Worm (Caenorhabditis elegans) whole organism, L4 larva: ENCODE results near the gene npr-34.

ENCODE experiments used
- F49E8.2 ChIP-seq: sonication (generic microtip); optimal IDR thresholded peaks from 2 replicates; lab custom pipeline; 2016; ENCODE audit warnings: missing compliant biosample characterization, mild to moderate bottlenecking, missing genetic modification characterization, borderline replicate concordance
- Y5F2A.4 ChIP-seq: fragments of 200-800 bp; sonication (Bioruptor generic); optimal IDR thresholded peaks from 2 replicates; lab custom pipeline; 2018; ENCODE audit warnings: mild to moderate bottlenecking, missing genetic modification characterization, missing compliant biosample characterization
- Y75B8A.6 ChIP-seq: fragments of 200-800 bp; sonication (Bioruptor generic); IDR thresholded peaks from 2 replicates; pipeline ENCODE4 v1.3.6; 2022; ENCODE audit warnings: missing genetic modification reagents, missing genetic modification characterization, missing compliant biosample characterization
- aly-2 ChIP-seq: sonication (generic microtip); optimal IDR thresholded peaks from 2 replicates; lab custom pipeline; 2018; ENCODE audit warnings: missing biosample characterization, missing genetic modification characterization
- ceh-62 ChIP-seq: sonication (generic microtip); optimal IDR thresholded peaks from 2 replicates; lab custom pipeline; 2017; ENCODE audit warnings: missing biosample characterization, missing genetic modification characterization
- ceh-82 ChIP-seq: sonication (generic microtip); optimal IDR thresholded peaks from 2 replicates; lab custom pipeline; 2017; ENCODE audit warnings: missing biosample characterization, missing genetic modification characterization
- daf-12 ChIP-seq: fragments of 150-350 bp; optimal IDR thresholded peaks from 2 replicates; lab custom pipeline; 2014; ENCODE audit warnings: missing biosample characterization, missing genetic modification reagents, missing genetic modification characterization
- daf-16 ChIP-seq, 3 experiments: sonication (generic microtip); optimal IDR thresholded peaks; 2 replicates each; lab custom pipeline; 2016 to 2017; ENCODE audit warnings: missing genetic modification characterization in 3 of 3, missing genetic modification reagents in 3 of 3, mild to moderate bottlenecking in 2 of 3, missing compliant biosample characterization in 2 of 3, missing biosample characterization in 1 of 3, moderate library complexity in 1 of 3
- daf-19 ChIP-seq: fragments of 200-800 bp; sonication (Bioruptor generic); conservative IDR thresholded peaks from 2 replicates; pipeline ENCODE4 v1.3.6; 2022; ENCODE audit warnings: missing genetic modification characterization, missing compliant biosample characterization
- dmd-8 ChIP-seq: fragments of 200-800 bp; sonication (Bioruptor generic); IDR thresholded peaks from 2 replicates; pipeline ENCODE4 v1.3.6; 2022; ENCODE audit warnings: missing genetic modification characterization, missing compliant biosample characterization
- dpl-1 ChIP-seq: fragments of 150-350 bp; optimal IDR thresholded peaks from 2 replicates; lab custom pipeline; 2014; ENCODE audit warnings: missing biosample characterization, missing genetic modification reagents, missing genetic modification characterization
- dve-1 ChIP-seq: sonication (generic microtip); optimal IDR thresholded peaks from 2 replicates; lab custom pipeline; 2017; ENCODE audit warnings: antibody characterized with exemption, mild to moderate bottlenecking, missing genetic modification characterization, missing compliant biosample characterization; ENCODE audit not compliant: insufficient read depth
- egl-43 ChIP-seq: fragments of 200-800 bp; sonication (Bioruptor generic); IDR thresholded peaks from 2 replicates; pipeline ENCODE4 v1.3.6; 2022; ENCODE audit warnings: missing genetic modification reagents, missing genetic modification characterization, missing compliant biosample characterization
- hlh-11 ChIP-seq: fragments of 200-800 bp; sonication (Bioruptor generic); optimal IDR thresholded peaks from 2 replicates; lab custom pipeline; 2018; ENCODE audit warnings: mild to moderate bottlenecking, missing genetic modification characterization, missing compliant biosample characterization
- hlh-30 ChIP-seq: sonication (generic microtip); optimal IDR thresholded peaks from 2 replicates; lab custom pipeline; 2017; ENCODE audit warnings: antibody characterized with exemption, mild to moderate bottlenecking, missing genetic modification characterization, missing compliant biosample characterization; ENCODE audit not compliant: insufficient read depth
- hmg-1.1 ChIP-seq: fragments of 200-800 bp; sonication (Bioruptor generic); IDR thresholded peaks from 2 replicates; pipeline ENCODE4 v1.3.6; 2022; ENCODE audit warnings: missing genetic modification reagents, missing genetic modification characterization, missing compliant biosample characterization
- lin-13 ChIP-seq: fragments of 150-350 bp; optimal IDR thresholded peaks from 2 replicates; lab custom pipeline; 2014; ENCODE audit warnings: missing biosample characterization, missing genetic modification reagents, missing genetic modification characterization
- lin-38 ChIP-seq: fragments of 200-800 bp; sonication (Bioruptor generic); IDR thresholded peaks from 2 replicates; pipeline ENCODE4 v1.3.6; 2022; ENCODE audit warnings: missing genetic modification reagents, missing genetic modification characterization, missing compliant biosample characterization
- lin-39 ChIP-seq: fragments of 150-350 bp; optimal IDR thresholded peaks from 2 replicates; lab custom pipeline; 2014; ENCODE audit warnings: missing biosample characterization, missing genetic modification reagents, missing genetic modification characterization
- mes-2 ChIP-seq: sonication (generic microtip); optimal IDR thresholded peaks from 2 replicates; lab custom pipeline; 2016; ENCODE audit warnings: missing genotype, mild to moderate bottlenecking, missing genetic modification characterization, missing compliant biosample characterization; ENCODE audit not compliant: poor library complexity, severe bottlenecking
- nhr-42 ChIP-seq: fragments of 200-800 bp; sonication (Bioruptor generic); IDR thresholded peaks from 2 replicates; pipeline ENCODE4 v1.3.6; 2022; ENCODE audit warnings: missing genetic modification characterization, missing compliant biosample characterization
- pqm-1 ChIP-seq: sonication (generic microtip); optimal IDR thresholded peaks from 2 replicates; lab custom pipeline; 2017; ENCODE audit warnings: missing biosample characterization, missing genetic modification characterization
- set-16 ChIP-seq: fragments of 200-800 bp; sonication (Bioruptor generic); IDR thresholded peaks from 2 replicates; pipeline ENCODE4 v1.3.6; 2022; ENCODE audit warnings: missing genetic modification reagents, missing genetic modification characterization, missing compliant biosample characterization
- snpc-1.2 ChIP-seq: fragments of 200-800 bp; sonication (Bioruptor generic); IDR thresholded peaks from 2 replicates; pipeline ENCODE4 v1.3.6; 2022; ENCODE audit warnings: missing genetic modification reagents, missing genetic modification characterization, missing compliant biosample characterization
- spr-1 ChIP-seq: sonication (generic microtip); optimal IDR thresholded peaks from 2 replicates; lab custom pipeline; 2016; ENCODE audit warnings: mild to moderate bottlenecking, missing genetic modification characterization, missing compliant biosample characterization
- tag-97 ChIP-seq: fragments of 200-800 bp; sonication (Bioruptor generic); IDR thresholded peaks from 2 replicates; pipeline ENCODE4 v1.3.6; 2022; ENCODE audit warnings: missing genetic modification characterization, missing compliant biosample characterization
- unc-130 ChIP-seq: sonication (generic microtip); optimal IDR thresholded peaks from 2 replicates; lab custom pipeline; 2016; ENCODE audit warnings: missing genetic modification reagents, missing genetic modification characterization, missing compliant biosample characterization
- unc-62 ChIP-seq, 3 experiments: fragments of 150-350 bp in 1 of 3; sonication (generic microtip); optimal IDR thresholded peaks in 2 of 3; peaks in 1 of 3; 1 replicate in 1 of 3; 2 replicates in 2 of 3; lab custom pipeline; 2014 to 2017; ENCODE audit warnings: missing biosample characterization in 3 of 3, missing genetic modification characterization in 3 of 3, missing genetic modification reagents in 3 of 3, missing genotype in 1 of 3
- zag-1 ChIP-seq: fragments of 150-350 bp; optimal IDR thresholded peaks from 2 replicates; lab custom pipeline; 2014; ENCODE audit warnings: missing biosample characterization, missing genetic modification characterization
- ztf-11 ChIP-seq: fragments of 150-350 bp; optimal IDR thresholded peaks from 2 replicates; lab custom pipeline; 2014; ENCODE audit warnings: missing biosample characterization, missing genetic modification characterization

npr-34 gene

DNA sequence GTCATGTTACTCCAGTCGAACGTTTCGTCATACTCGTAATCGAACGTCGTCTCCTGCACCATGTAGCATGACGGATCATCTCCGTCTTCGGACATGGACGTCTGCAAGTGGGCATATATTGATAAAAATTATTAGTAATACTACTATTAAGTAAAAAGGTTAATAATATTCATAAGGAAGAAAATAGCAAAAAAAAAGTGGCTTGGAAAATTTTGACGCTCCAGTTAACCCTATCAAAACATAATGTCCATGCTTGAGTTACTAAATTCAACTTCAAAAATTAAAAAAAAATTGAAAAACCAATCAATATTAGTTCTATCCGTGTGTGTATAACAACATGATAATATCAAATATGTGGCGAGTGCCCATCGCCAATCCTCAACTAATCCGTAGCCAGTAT is at the start of gene npr-34:
npr-34 (minus strand) TSS at position 101 of the 400 bp plus-strand sequence.
- TF ChIP-seq hlh-30 (tag; lab: Kevin White, UChicago) (no peak), snpc-1.2 (no peak), spr-1 (tag; lab: Kevin White, UChicago) (no peak), Y5F2A.4 (GFP tag; lab: Kevin White, UChicago) (no peak), zag-1 (no peak), hlh-11 (tag; lab: Kevin White, UChicago) (no peak), dmd-8 (GFP tag; lab: Robert Waterston, UW) (no peak), pqm-1 (tag; lab: Kevin White, UChicago) (no peak), egl-43 (GFP tag; lab: Robert Waterston, UW) (no peak), ceh-82 (no peak), hmg-1.1 (GFP tag; lab: Robert Waterston, UW) (no peak), tag-97 (no peak), unc-130 (GFP tag; lab: Kevin White, UChicago) (no peak)

- TF ChIP-seq Y75B8A.6 (GFP tag; lab: Robert Waterston, UW) (no peak), daf-19 (GFP tag; lab: Robert Waterston, UW) (no peak), mes-2 (no peak), lin-39 (tag; lab: Kevin White, UChicago) (no peak), dve-1 (no peak), lin-38 (GFP tag; lab: Robert Waterston, UW) (no peak), daf-12 (tag; lab: Kevin White, UChicago) (no peak), daf-16 (GFP tag; optimal IDR thresholded peaks at IDR 0.05; lab: Kevin White, UChicago) (no peak), daf-16 (tag; optimal IDR thresholded peaks at IDR 0.05; lab: Kevin White, UChicago) (no peak), dpl-1 (GFP tag; lab: Kevin White, UChicago) (no peak), nhr-42 (GFP tag; lab: Robert Waterston, UW) (no peak)
Measured at ce11 chrII:14785906-14786305, 46.9 kb upstream of the npr-34 start, which contains the start of gene Y54E2A.9. Gene Y54E2A.9, minus strand, starts transcription at chrII:14786006.

ce11 chrII:14779851-14780250 is 40.8 kb upstream of the npr-34 start:
- TF ChIP-seq egl-43 (GFP tag; lab: Robert Waterston, UW) (0 out of 2 replicates have a peak, but pooled peaks have one; percentile 7), lin-13 (GFP tag; lab: Kevin White, UChicago) (no peak), set-16 (GFP tag; lab: Robert Waterston, UW) (peak; percentile 52; the same call in 1 of the 2 replicates), unc-62 (GFP tag; optimal IDR thresholded peaks at IDR 0.05 in 1 of 2; lab: Kevin White, UChicago) (peak in 1 of 2 experiments; percentile 8), unc-62 (tag; optimal IDR thresholded peaks at IDR 0.05; lab: Kevin White, UChicago) (no peak)

DNA sequence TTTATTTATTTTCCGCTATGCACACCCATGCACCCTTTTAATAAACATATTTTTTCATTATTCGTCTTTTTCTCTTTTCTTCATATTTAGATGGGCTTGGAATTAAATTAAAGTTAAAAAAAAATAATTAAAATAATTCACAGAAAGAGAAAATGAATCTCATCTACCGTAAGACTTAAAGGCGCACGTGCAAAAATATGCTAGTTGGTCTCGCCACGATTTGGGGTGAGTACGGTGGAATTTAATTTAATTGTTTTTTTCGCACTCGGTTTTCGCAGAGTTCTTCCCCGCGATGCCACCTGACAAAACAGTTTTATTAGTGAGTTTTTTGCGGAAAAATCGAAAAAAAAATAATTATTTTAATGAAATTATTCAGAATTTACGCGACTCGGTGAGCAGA is 39.0 kb upstream of the npr-34 start, which contains the start of gene Y54E2A.8:
Y54E2A.8 (plus strand) TSS at position 254 of the 400 bp plus-strand sequence.
- TF ChIP-seq F49E8.2 (tag; lab: Kevin White, UChicago) (peak; percentile 12), ztf-11 (tag; lab: Kevin White, UChicago) (no peak), egl-43 (GFP tag; lab: Robert Waterston, UW) (no peak), lin-38 (GFP tag; lab: Robert Waterston, UW) (0 out of 2 replicates have a peak, but pooled peaks have one; percentile 12), aly-2 (tag; lab: Kevin White, UChicago) (no peak), pqm-1 (tag; lab: Kevin White, UChicago) (no peak), nhr-42 (GFP tag; lab: Robert Waterston, UW) (no peak), ceh-62 (tag; lab: Kevin White, UChicago) (no peak)
